Fruit fly (Drosophila melanogaster) whole organism, embryonic: ENCODE results near the gene CG4968.

Source experiments
- ATbp ChIP-seq: fragments of 200-800 bp; sonication (Bioruptor generic); optimal IDR thresholded peaks from 2 replicates; lab custom pipeline; 2017; ENCODE audit warnings: missing biosample characterization, mild to moderate bottlenecking, missing genetic modification characterization, missing genetic modification reagents
- Abd-B ChIP-seq: fragments of 200-800 bp; sonication (Bioruptor generic); optimal IDR thresholded peaks from 2 replicates; lab custom pipeline; 2018; ENCODE audit warnings: missing biosample characterization, mild to moderate bottlenecking, missing genetic modification characterization, moderate library complexity
- Adf1 ChIP-seq: fragments of 200-800 bp; sonication (Bioruptor generic); IDR thresholded peaks from 2 replicates; pipeline ENCODE4 v1.3.6; 2022; ENCODE audit warnings: missing biosample characterization, missing genetic modification characterization
- Bdp1 ChIP-seq: fragments of 200-800 bp; sonication (Bioruptor generic); optimal IDR thresholded peaks from 3 replicates; lab custom pipeline; 2016; ENCODE audit warnings: missing biosample characterization, missing genetic modification characterization
- CG10209 ChIP-seq: fragments of 200-800 bp; sonication (Bioruptor generic); optimal IDR thresholded peaks from 3 replicates; lab custom pipeline; 2017; ENCODE audit warnings: missing biosample characterization, mild to moderate bottlenecking, missing genetic modification characterization, missing genetic modification reagents
- CG1024 ChIP-seq: fragments of 200-800 bp; sonication (Bioruptor generic); IDR thresholded peaks from 2 replicates; pipeline ENCODE4 v1.3.6; 2022; ENCODE audit warnings: missing biosample characterization, missing genetic modification characterization
- CG10565 ChIP-seq: fragments of 200-800 bp; sonication (Bioruptor generic); optimal IDR thresholded peaks from 3 replicates; lab custom pipeline; 2016; ENCODE audit warnings: missing biosample characterization, mild to moderate bottlenecking, missing genetic modification characterization
- CG10654 ChIP-seq: fragments of 200-800 bp; sonication (Bioruptor generic); optimal IDR thresholded peaks from 2 replicates; lab custom pipeline; 2016; ENCODE audit warnings: missing biosample characterization, missing genetic modification characterization
- CG1233 ChIP-seq: fragments of 200-800 bp; sonication (Bioruptor generic); optimal IDR thresholded peaks from 4 replicates; lab custom pipeline; 2018; ENCODE audit warnings: missing biosample characterization, mild to moderate bottlenecking, missing genetic modification characterization
- CG13296 ChIP-seq: fragments of 200-800 bp; sonication (Bioruptor generic); optimal IDR thresholded peaks from 3 replicates; lab custom pipeline; 2018; ENCODE audit warnings: missing biosample characterization, mild to moderate bottlenecking, missing genetic modification characterization
- CG14860 ChIP-seq: fragments of 200-800 bp; sonication (Bioruptor generic); IDR thresholded peaks from 3 replicates; pipeline ENCODE4 v1.3.6; 2022; ENCODE audit warnings: missing biosample characterization, missing genetic modification characterization; ENCODE audit not compliant: partially characterized antibody
- CG16815 ChIP-seq: fragments of 200-800 bp; sonication (Bioruptor generic); optimal IDR thresholded peaks from 3 replicates; lab custom pipeline; 2017; ENCODE audit warnings: missing biosample characterization, mild to moderate bottlenecking, missing genetic modification characterization
- CG32767 ChIP-seq: fragments of 200-800 bp; sonication (Bioruptor generic); IDR thresholded peaks from 2 replicates; pipeline ENCODE4 v1.3.6; 2022; ENCODE audit warnings: missing biosample characterization, missing genetic modification characterization
- CG32772 ChIP-seq: fragments of 200-800 bp; sonication (Bioruptor generic); IDR thresholded peaks from 2 replicates; pipeline ENCODE4 v1.3.6; 2022; ENCODE audit warnings: missing biosample characterization, missing genetic modification characterization
- CG3281 ChIP-seq: fragments of 200-800 bp; sonication (Bioruptor generic); optimal IDR thresholded peaks from 3 replicates; lab custom pipeline; 2017; ENCODE audit warnings: missing biosample characterization, mild to moderate bottlenecking, missing genetic modification characterization
- CG4282 ChIP-seq: fragments of 200-800 bp; sonication (Bioruptor generic); optimal IDR thresholded peaks from 2 replicates; lab custom pipeline; 2016; ENCODE audit warnings: missing biosample characterization, missing genetic modification characterization
- CG43689 ChIP-seq: fragments of 200-800 bp; sonication (Bioruptor generic); IDR thresholded peaks from 2 replicates; pipeline ENCODE4 v1.3.6; 2022; ENCODE audit warnings: missing biosample characterization, missing genetic modification characterization
- CG4707 ChIP-seq: fragments of 200-800 bp; sonication (Bioruptor generic); optimal IDR thresholded peaks from 2 replicates; lab custom pipeline; 2018; ENCODE audit warnings: missing biosample characterization, mild to moderate bottlenecking, missing genetic modification characterization, moderate library complexity
- CG4730 ChIP-seq: fragments of 200-800 bp; sonication (Bioruptor generic); IDR thresholded peaks from 2 replicates; pipeline ENCODE4 v1.3.6; 2022; ENCODE audit warnings: missing biosample characterization, missing genetic modification characterization
- CG6654 ChIP-seq: fragments of 200-800 bp; sonication (Bioruptor generic); optimal IDR thresholded peaks from 2 replicates; lab custom pipeline; 2017; ENCODE audit warnings: missing biosample characterization, mild to moderate bottlenecking, missing genetic modification characterization
- CoRest ChIP-seq: fragments of 200-800 bp; sonication (Bioruptor generic); optimal IDR thresholded peaks from 3 replicates; lab custom pipeline; 2018; ENCODE audit warnings: missing biosample characterization, mild to moderate bottlenecking, missing genetic modification characterization, moderate library complexity
- D19A ChIP-seq: fragments of 200-800 bp; optimal IDR thresholded peaks from 3 replicates; lab custom pipeline; 2019; ENCODE audit warnings: missing biosample characterization, mild to moderate bottlenecking, missing genetic modification characterization, moderate library complexity
- Dbx ChIP-seq: fragments of 200-800 bp; sonication (Bioruptor generic); IDR thresholded peaks from 3 replicates; pipeline ENCODE4 v1.3.6; 2022; ENCODE audit warnings: missing biosample characterization, missing genetic modification characterization
- Doc3 ChIP-seq: fragments of 200-800 bp; sonication (Bioruptor generic); IDR thresholded peaks from 3 replicates; pipeline ENCODE4 v1.3.6; 2022; ENCODE audit warnings: missing biosample characterization, missing genetic modification characterization; ENCODE audit not compliant: partially characterized antibody
- Gug ChIP-seq: fragments of 200-800 bp; sonication (Bioruptor generic); IDR thresholded peaks from 4 replicates; pipeline ENCODE4 v1.3.6; 2022; ENCODE audit warnings: missing biosample characterization, missing genetic modification characterization
- HLH3B ChIP-seq: fragments of 200-800 bp; sonication (Bioruptor generic); IDR thresholded peaks from 2 replicates; pipeline ENCODE4 v1.3.6; 2022; ENCODE audit warnings: missing biosample characterization, missing genetic modification characterization
- HLH4C ChIP-seq: fragments of 200-800 bp; sonication (Bioruptor generic); IDR thresholded peaks from 3 replicates; pipeline ENCODE4 v1.3.6; 2022; ENCODE audit warnings: missing biosample characterization, missing genetic modification characterization; ENCODE audit not compliant: partially characterized antibody
- Meics ChIP-seq: fragments of 200-800 bp; sonication (Bioruptor generic); optimal IDR thresholded peaks from 2 replicates; lab custom pipeline; 2017; ENCODE audit warnings: missing biosample characterization, mild to moderate bottlenecking, missing genetic modification characterization
- Oaz ChIP-seq: fragments of 200-800 bp; sonication (Bioruptor generic); IDR thresholded peaks from 2 replicates; pipeline ENCODE4 v1.3.6; 2022; ENCODE audit warnings: missing biosample characterization, missing genetic modification characterization
- Rfx ChIP-seq: fragments of 200-800 bp; sonication (Bioruptor generic); IDR thresholded peaks from 2 replicates; pipeline ENCODE4 v1.3.6; 2022; ENCODE audit warnings: missing biosample characterization, missing genetic modification characterization
- Sin3A ChIP-seq: fragments of >200 bp; optimal IDR thresholded peaks from 2 replicates; lab custom pipeline; 2018
- Tbp ChIP-seq: fragments of >200 bp; optimal IDR thresholded peaks from 2 replicates; lab custom pipeline; 2018; ENCODE audit warnings: missing biosample characterization, missing genetic modification characterization
- bab2 ChIP-seq: fragments of 200-800 bp; sonication (Bioruptor generic); optimal IDR thresholded peaks from 2 replicates; lab custom pipeline; 2016; ENCODE audit warnings: missing biosample characterization, missing genetic modification characterization
- gt ChIP-seq: fragments of 200-800 bp; sonication (Bioruptor generic); IDR thresholded peaks from 2 replicates; pipeline ENCODE4 v1.3.6; 2022; ENCODE audit warnings: missing biosample characterization, missing genetic modification characterization
- insv ChIP-seq, 2 experiments: fragments of 200-800 bp; sonication (Bioruptor generic); optimal IDR thresholded peaks; 3 replicates each; lab custom pipeline; 2016 to 2018; ENCODE audit warnings: missing biosample characterization in 2 of 2, missing genetic modification characterization in 2 of 2
- kah ChIP-seq: fragments of 200-800 bp; sonication (Bioruptor generic); optimal IDR thresholded peaks from 2 replicates; lab custom pipeline; 2018; ENCODE audit warnings: missing biosample characterization, mild to moderate bottlenecking, missing genetic modification characterization
- mam ChIP-seq: fragments of 200-800 bp; sonication (Bioruptor generic); optimal IDR thresholded peaks from 3 replicates; lab custom pipeline; 2016; ENCODE audit warnings: missing biosample characterization, missing genetic modification characterization
- onecut ChIP-seq: fragments of 200-800 bp; sonication (Bioruptor generic); IDR thresholded peaks from 2 replicates; pipeline ENCODE4 v1.3.6; 2022; ENCODE audit warnings: missing biosample characterization, missing genetic modification characterization
- pan ChIP-seq, 4 experiments: fragments of >200 bp in 3 of 4; fragments of 200-800 bp in 1 of 4; sonication (Bioruptor generic) in 1 of 4; optimal IDR thresholded peaks in 3 of 4; IDR thresholded peaks in 1 of 4; 2 replicates each; pipeline versions ENCODE4 v1.3.6 to Lab custom; 2017 to 2022; ENCODE audit warnings: missing biosample characterization in 2 of 4, missing genetic modification characterization in 2 of 4, mixed read lengths in 1 of 4
- peb ChIP-seq: fragments of 200-800 bp; sonication (Bioruptor generic); IDR thresholded peaks from 2 replicates; pipeline ENCODE4 v1.3.6; 2022; ENCODE audit warnings: missing biosample characterization, missing genetic modification characterization
- pnt ChIP-seq: fragments of 200-800 bp; sonication (Bioruptor generic); optimal IDR thresholded peaks from 3 replicates; lab custom pipeline; 2016; ENCODE audit warnings: missing biosample characterization, missing genetic modification characterization
- scrt ChIP-seq: fragments of 200-800 bp; sonication (Bioruptor generic); optimal IDR thresholded peaks from 2 replicates; lab custom pipeline; 2018; ENCODE audit warnings: missing biosample characterization, mild to moderate bottlenecking, missing genetic modification characterization, moderate library complexity
- sd ChIP-seq: fragments of 200-800 bp; sonication (Bioruptor generic); optimal IDR thresholded peaks from 3 replicates; lab custom pipeline; 2018; ENCODE audit warnings: missing biosample characterization, mild to moderate bottlenecking, missing genetic modification characterization, moderate library complexity
- tna ChIP-seq: fragments of 200-800 bp; sonication (Bioruptor generic); IDR thresholded peaks from 2 replicates; pipeline ENCODE4 v1.3.6; 2022; ENCODE audit warnings: missing biosample characterization, missing genetic modification characterization; ENCODE audit not compliant: partially characterized antibody
- twi ChIP-seq: fragments of 200-800 bp; optimal IDR thresholded peaks from 2 replicates; lab custom pipeline; 2019; ENCODE audit warnings: missing biosample characterization, mild to moderate bottlenecking, missing genetic modification characterization, moderate library complexity
- vvl ChIP-seq: fragments of 200-800 bp; sonication (Bioruptor generic); IDR thresholded peaks from 2 replicates; pipeline ENCODE4 v1.3.6; 2022; ENCODE audit warnings: missing biosample characterization, missing genetic modification characterization
- yki ChIP-seq: fragments of >200 bp; optimal IDR thresholded peaks from 3 replicates; lab custom pipeline; 2018
- z ChIP-seq: fragments of 200-800 bp; sonication (Bioruptor generic); IDR thresholded peaks from 3 replicates; pipeline ENCODE4 v1.3.6; 2022; ENCODE audit warnings: missing biosample characterization, missing genetic modification characterization
- zen2 ChIP-seq: fragments of 200-800 bp; sonication (Bioruptor generic); IDR thresholded peaks from 3 replicates; pipeline ENCODE4 v1.3.6; 2022; ENCODE audit warnings: missing biosample characterization, missing genetic modification characterization; ENCODE audit not compliant: partially characterized antibody

CG4968 gene

dm6 chr2L:10306518-10307260, at the start of gene CG4968, which contains the start of gene CG5390 (continued):
- TF ChIP-seq yki (lab: Kevin White, UChicago), result no peak
- TF ChIP-seq CG10654 (GFP tag; lab: Kevin White, UChicago), result peak; percentile 58
- peak; percentile 78 for TF ChIP-seq Meics (GFP tag; lab: Kevin White, UChicago)
- peak; percentile 71 for TF ChIP-seq sd (tag; lab: Kevin White, UChicago)
- TF ChIP-seq insv (GFP tag; optimal IDR thresholded peaks at IDR 0.05; lab: Kevin White, UChicago), result no peak
- no peak for TF ChIP-seq Bdp1 (GFP tag; lab: Kevin White, UChicago)
- TF ChIP-seq Gug (GFP tag; lab: Robert Waterston, UW), result no peak
- no peak for TF ChIP-seq Tbp
- TF ChIP-seq z, result peak; percentile 63; the same call in 1 of the 3 replicates
- no peak; the same call in 2 of the 3 replicates for TF ChIP-seq zen2 (GFP tag; lab: Robert Waterston, UW)
- peak; percentile 43 for TF ChIP-seq twi (tag; lab: Kevin White, UChicago)
- TF ChIP-seq CG1024, result peak; percentile 17; the same call in 1 of the 2 replicates
- TF ChIP-seq mam, result peak; percentile 2
- no peak for TF ChIP-seq Sin3A (lab: Kevin White, UChicago)
- no peak for TF ChIP-seq Abd-B (GFP tag; lab: Kevin White, UChicago)
- peak; percentile 82 for TF ChIP-seq vvl (GFP tag; lab: Robert Waterston, UW)
- TF ChIP-seq CG13296, result peak; percentile 82
- peak; percentile 72 for TF ChIP-seq Rfx
- no peak for TF ChIP-seq gt
- TF ChIP-seq CG32772 (GFP tag; lab: Robert Waterston, UW), result no peak
- no peak for TF ChIP-seq pnt (GFP tag; lab: Kevin White, UChicago)
- TF ChIP-seq CG3281, result peak; percentile 77
- TF ChIP-seq peb (GFP tag; lab: Robert Waterston, UW), result no peak
- TF ChIP-seq Adf1 (GFP tag; lab: Robert Waterston, UW), result peak; percentile 48
- no peak for TF ChIP-seq CG14860 (GFP tag; lab: Robert Waterston, UW)
- no peak for TF ChIP-seq bab2
- TF ChIP-seq onecut (GFP tag; lab: Robert Waterston, UW), result peak; percentile 44
- no peak for TF ChIP-seq CG4282
- peak; percentile 38 for TF ChIP-seq CG4707 (GFP tag; lab: Kevin White, UChicago)
- peak; percentile 46 for TF ChIP-seq CG1233 (GFP tag; lab: Kevin White, UChicago)
- peak; percentile 79 for TF ChIP-seq CoRest (tag; lab: Kevin White, UChicago)
- no peak for TF ChIP-seq pan (optimal IDR thresholded peaks at IDR 0.05; lab: Kevin White, UChicago)
- TF ChIP-seq pan (GFP tag; optimal IDR thresholded peaks at IDR 0.05 in 1 of 2, IDR thresholded peaks at IDR 0.05 in 1 of 2), result peak in 1 of 2 experiments; percentile 73
- TF ChIP-seq Oaz, result no peak
- peak; percentile 12 for TF ChIP-seq CG16815 (GFP tag; lab: Kevin White, UChicago)
- no peak for TF ChIP-seq D19A (tag; lab: Kevin White, UChicago)
- TF ChIP-seq CG43689 (GFP tag; lab: Robert Waterston, UW), result 0 out of 2 replicates have a peak, but pooled peaks have one; percentile 44
- no peak for TF ChIP-seq scrt (GFP tag; lab: Kevin White, UChicago)
- TF ChIP-seq CG4730 (GFP tag; lab: Robert Waterston, UW), result no peak
- TF ChIP-seq Dbx (GFP tag; lab: Robert Waterston, UW), result peak; percentile 58; the same call in 1 of the 3 replicates
- peak; percentile 48; the same call in 1 of the 3 replicates for TF ChIP-seq HLH4C (GFP tag; lab: Robert Waterston, UW)
- TF ChIP-seq Doc3 (GFP tag; lab: Robert Waterston, UW), result no peak
- TF ChIP-seq CG32767 (GFP tag; lab: Robert Waterston, UW), result 0 out of 2 replicates have a peak, but pooled peaks have one; percentile 52
- TF ChIP-seq HLH3B (GFP tag; lab: Robert Waterston, UW), result peak; percentile 45; the same call in 1 of the 2 replicates
- no peak for TF ChIP-seq CG6654
- no peak for TF ChIP-seq tna
- TF ChIP-seq kah, result no peak
- no peak for TF ChIP-seq ATbp
- no peak for TF ChIP-seq CG10565 (GFP tag; lab: Kevin White, UChicago)
- TF ChIP-seq CG10209 (GFP tag; lab: Kevin White, UChicago), result peak; percentile 59
